Fruit fly (Drosophila melanogaster) whole organism, embryonic: Measurements from ENCODE around the gene Ptp69D.

Source experiments
- Adf1 ChIP-seq: fragments of 200-800 bp; sonication (Bioruptor generic); IDR thresholded peaks from 2 replicates; pipeline ENCODE4 v1.3.6; 2022; ENCODE audit warnings: missing biosample characterization, missing genetic modification characterization
- Aef1 ChIP-seq: fragments of 200-800 bp; sonication (Bioruptor generic); IDR thresholded peaks from 3 replicates; pipeline ENCODE4 v1.3.6; 2022; ENCODE audit warnings: missing biosample characterization, missing genetic modification characterization
- Atf3 ChIP-seq: fragments of 200-800 bp; sonication (Bioruptor generic); optimal IDR thresholded peaks from 3 replicates; lab custom pipeline; 2016; ENCODE audit warnings: missing biosample characterization, missing genetic modification characterization
- CG10274 ChIP-seq: fragments of 200-800 bp; sonication (Bioruptor generic); optimal IDR thresholded peaks from 3 replicates; lab custom pipeline; 2017; ENCODE audit warnings: missing biosample characterization, mild to moderate bottlenecking, missing genetic modification characterization
- CG10979 ChIP-seq: fragments of 200-800 bp; sonication (Bioruptor generic); optimal IDR thresholded peaks from 2 replicates; lab custom pipeline; 2018; ENCODE audit warnings: missing biosample characterization, mild to moderate bottlenecking, missing genetic modification characterization, moderate library complexity
- CG12104 ChIP-seq: fragments of 200-800 bp; sonication (Bioruptor generic); optimal IDR thresholded peaks from 3 replicates; lab custom pipeline; 2016; ENCODE audit warnings: missing biosample characterization, missing genetic modification characterization
- CG12299 ChIP-seq: fragments of 200-800 bp; sonication (Bioruptor generic); optimal IDR thresholded peaks from 2 replicates; lab custom pipeline; 2018; ENCODE audit warnings: missing biosample characterization, mild to moderate bottlenecking, missing genetic modification characterization
- CG15601 ChIP-seq: fragments of 200-800 bp; sonication (Bioruptor generic); optimal IDR thresholded peaks from 3 replicates; lab custom pipeline; 2019; ENCODE audit warnings: missing biosample characterization, mild to moderate bottlenecking, missing genetic modification characterization, moderate library complexity
- CG16813 ChIP-seq: fragments of 200-800 bp; sonication (Bioruptor generic); IDR thresholded peaks from 3 replicates; pipeline ENCODE4 v1.3.6; 2022; ENCODE audit warnings: missing biosample characterization, missing genetic modification characterization; ENCODE audit not compliant: partially characterized antibody
- CG17829 ChIP-seq: fragments of 200-800 bp; optimal IDR thresholded peaks from 2 replicates; lab custom pipeline; 2019; ENCODE audit warnings: missing biosample characterization, mild to moderate bottlenecking, missing genetic modification characterization, moderate library complexity
- CG1832 ChIP-seq: fragments of 200-800 bp; sonication (Bioruptor generic); optimal IDR thresholded peaks from 2 replicates; lab custom pipeline; 2017; ENCODE audit warnings: missing biosample characterization, mild to moderate bottlenecking, missing genetic modification characterization, inconsistent platforms
- CG30431 ChIP-seq: fragments of 200-800 bp; sonication (Bioruptor generic); optimal IDR thresholded peaks from 2 replicates; lab custom pipeline; 2017; ENCODE audit warnings: missing biosample characterization, missing genetic modification characterization
- CG31365 ChIP-seq: fragments of 200-800 bp; sonication (Bioruptor generic); optimal IDR thresholded peaks from 2 replicates; lab custom pipeline; 2018; ENCODE audit warnings: missing biosample characterization, mild to moderate bottlenecking, missing genetic modification characterization
- CG31388 ChIP-seq: fragments of 200-800 bp; sonication (Bioruptor generic); optimal IDR thresholded peaks from 2 replicates; lab custom pipeline; 2016; ENCODE audit warnings: missing biosample characterization, missing genetic modification characterization
- CG3163 ChIP-seq: fragments of 200-800 bp; sonication (Bioruptor generic); optimal IDR thresholded peaks from 3 replicates; lab custom pipeline; 2016; ENCODE audit warnings: missing biosample characterization, missing genetic modification characterization
- CG3407 ChIP-seq: fragments of 200-800 bp; sonication (Bioruptor generic); optimal IDR thresholded peaks from 2 replicates; lab custom pipeline; 2018; ENCODE audit warnings: missing biosample characterization, mild to moderate bottlenecking, missing genetic modification characterization
- CG4282 ChIP-seq: fragments of 200-800 bp; sonication (Bioruptor generic); optimal IDR thresholded peaks from 2 replicates; lab custom pipeline; 2016; ENCODE audit warnings: missing biosample characterization, missing genetic modification characterization
- CG8089 ChIP-seq: fragments of 200-800 bp; sonication (Bioruptor generic); optimal IDR thresholded peaks from 3 replicates; lab custom pipeline; 2016; ENCODE audit warnings: missing biosample characterization, missing genetic modification characterization
- CG8944 ChIP-seq: fragments of 200-800 bp; sonication (Bioruptor generic); optimal IDR thresholded peaks from 3 replicates; lab custom pipeline; 2016; ENCODE audit warnings: missing biosample characterization, missing genetic modification characterization
- CG9797 ChIP-seq: fragments of 200-800 bp; sonication (Bioruptor generic); optimal IDR thresholded peaks from 3 replicates; lab custom pipeline; 2018; ENCODE audit warnings: missing biosample characterization, mild to moderate bottlenecking, missing genetic modification characterization
- CG9817 ChIP-seq: fragments of 200-800 bp; sonication (Bioruptor generic); optimal IDR thresholded peaks from 2 replicates; lab custom pipeline; 2018; ENCODE audit warnings: missing biosample characterization, mild to moderate bottlenecking, missing genetic modification characterization, moderate library complexity
- CHES-1-like ChIP-seq: fragments of 200-800 bp; sonication (Bioruptor generic); optimal IDR thresholded peaks from 2 replicates; lab custom pipeline; 2016; ENCODE audit warnings: missing biosample characterization, missing genetic modification characterization
- Fer3 ChIP-seq: fragments of 200-800 bp; sonication (Bioruptor generic); optimal IDR thresholded peaks from 2 replicates; lab custom pipeline; 2018; ENCODE audit warnings: missing biosample characterization, mild to moderate bottlenecking, missing genetic modification characterization, moderate library complexity
- Gsc ChIP-seq: fragments of 200-800 bp; sonication (Bioruptor generic); IDR thresholded peaks from 2 replicates; pipeline ENCODE4 v1.3.6; 2022; ENCODE audit warnings: missing biosample characterization, missing genetic modification characterization
- H15 ChIP-seq: fragments of 200-800 bp; sonication (Bioruptor generic); IDR thresholded peaks from 3 replicates; pipeline ENCODE4 v1.3.6; 2022; ENCODE audit warnings: missing biosample characterization, missing genetic modification characterization
- HLH4C ChIP-seq: fragments of 200-800 bp; sonication (Bioruptor generic); IDR thresholded peaks from 3 replicates; pipeline ENCODE4 v1.3.6; 2022; ENCODE audit warnings: missing biosample characterization, missing genetic modification characterization; ENCODE audit not compliant: partially characterized antibody
- Mes4 ChIP-seq: fragments of 200-800 bp; sonication (Bioruptor generic); optimal IDR thresholded peaks from 2 replicates; lab custom pipeline; 2016; ENCODE audit warnings: missing biosample characterization, missing genetic modification characterization
- Myb ChIP-seq: fragments of 200-800 bp; sonication (Bioruptor generic); optimal IDR thresholded peaks from 2 replicates; lab custom pipeline; 2016; ENCODE audit warnings: missing biosample characterization, missing genetic modification characterization
- NC2β ChIP-seq: fragments of 200-800 bp; sonication (Bioruptor generic); optimal IDR thresholded peaks from 2 replicates; lab custom pipeline; 2016; ENCODE audit warnings: missing biosample characterization, missing genetic modification characterization
- NK7.1 ChIP-seq: fragments of 200-800 bp; sonication (Bioruptor generic); optimal IDR thresholded peaks from 3 replicates; lab custom pipeline; 2016; ENCODE audit warnings: missing biosample characterization, missing genetic modification characterization
- YL-1 ChIP-seq: fragments of 200-800 bp; sonication (Bioruptor generic); optimal IDR thresholded peaks from 3 replicates; lab custom pipeline; 2017; ENCODE audit warnings: missing biosample characterization, mild to moderate bottlenecking, missing genetic modification characterization
- ab ChIP-seq: fragments of 200-800 bp; sonication (Bioruptor generic); optimal IDR thresholded peaks from 2 replicates; lab custom pipeline; 2016; ENCODE audit warnings: missing biosample characterization, missing genetic modification characterization
- bigmax ChIP-seq: fragments of 200-800 bp; sonication (Bioruptor generic); optimal IDR thresholded peaks from 2 replicates; lab custom pipeline; 2018; ENCODE audit warnings: missing biosample characterization, mild to moderate bottlenecking, missing genetic modification characterization
- cad ChIP-seq: fragments of >200 bp; optimal IDR thresholded peaks from 2 replicates; lab custom pipeline; 2017; ENCODE audit warnings: missing biosample characterization, missing genetic modification characterization
- cas ChIP-seq: fragments of 200-800 bp; sonication (Bioruptor generic); IDR thresholded peaks from 2 replicates; pipeline ENCODE4 v1.3.6; 2022; ENCODE audit warnings: missing biosample characterization, missing genetic modification characterization
- cg ChIP-seq: fragments of 200-800 bp; sonication (Bioruptor generic); optimal IDR thresholded peaks from 3 replicates; lab custom pipeline; 2019; ENCODE audit warnings: missing biosample characterization, mild to moderate bottlenecking, missing genetic modification characterization, moderate library complexity
- corto ChIP-seq: fragments of 200-800 bp; sonication (Bioruptor generic); optimal IDR thresholded peaks from 2 replicates; lab custom pipeline; 2016; ENCODE audit warnings: missing biosample characterization, mild to moderate bottlenecking, missing genetic modification characterization, moderate library complexity
- da ChIP-seq: fragments of 200-800 bp; sonication (Bioruptor generic); optimal IDR thresholded peaks from 2 replicates; lab custom pipeline; 2016; ENCODE audit warnings: missing biosample characterization, missing genetic modification characterization
- dmrt99B ChIP-seq: fragments of 200-800 bp; sonication (Bioruptor generic); optimal IDR thresholded peaks from 2 replicates; lab custom pipeline; 2018; ENCODE audit warnings: missing biosample characterization, mild to moderate bottlenecking, missing genetic modification characterization, moderate library complexity
- ems ChIP-seq: fragments of 200-800 bp; sonication (Bioruptor generic); optimal IDR thresholded peaks from 3 replicates; lab custom pipeline; 2016; ENCODE audit warnings: missing biosample characterization, missing genetic modification characterization
- grau ChIP-seq: fragments of 200-800 bp; optimal IDR thresholded peaks from 3 replicates; lab custom pipeline; 2019; ENCODE audit warnings: missing biosample characterization, mild to moderate bottlenecking, missing genetic modification characterization, moderate library complexity
- her ChIP-seq: fragments of 200-800 bp; sonication (Bioruptor generic); optimal IDR thresholded peaks from 2 replicates; lab custom pipeline; 2016; ENCODE audit warnings: missing biosample characterization, missing genetic modification characterization
- lola ChIP-seq, 3 experiments: fragments of >200 bp in 2 of 3; fragments of 200-800 bp in 1 of 3; sonication (Bioruptor generic) in 1 of 3; optimal IDR thresholded peaks; 2 replicates each; lab custom pipeline; 2017 to 2019; ENCODE audit warnings: missing biosample characterization in 3 of 3, missing genetic modification characterization in 3 of 3, mild to moderate bottlenecking in 1 of 3, moderate library complexity in 1 of 3
- pita ChIP-seq: fragments of 200-800 bp; sonication (Bioruptor generic); optimal IDR thresholded peaks from 2 replicates; lab custom pipeline; 2017; ENCODE audit warnings: missing biosample characterization, mild to moderate bottlenecking, missing genetic modification characterization
- pnt ChIP-seq: fragments of 200-800 bp; sonication (Bioruptor generic); optimal IDR thresholded peaks from 3 replicates; lab custom pipeline; 2016; ENCODE audit warnings: missing biosample characterization, missing genetic modification characterization
- scrt ChIP-seq: fragments of 200-800 bp; sonication (Bioruptor generic); optimal IDR thresholded peaks from 2 replicates; lab custom pipeline; 2018; ENCODE audit warnings: missing biosample characterization, mild to moderate bottlenecking, missing genetic modification characterization, moderate library complexity
- sd ChIP-seq: fragments of 200-800 bp; sonication (Bioruptor generic); optimal IDR thresholded peaks from 3 replicates; lab custom pipeline; 2018; ENCODE audit warnings: missing biosample characterization, mild to moderate bottlenecking, missing genetic modification characterization, moderate library complexity
- sens ChIP-seq: fragments of 200-800 bp; sonication (Bioruptor generic); peaks from one replicate; lab custom pipeline; 2016; ENCODE audit warnings: missing biosample characterization, missing genetic modification characterization
- seq ChIP-seq: fragments of 200-800 bp; sonication (Bioruptor generic); IDR thresholded peaks from 2 replicates; pipeline ENCODE4 v1.3.6; 2022; ENCODE audit warnings: missing biosample characterization, missing genetic modification characterization
- sim ChIP-seq: fragments of 200-800 bp; sonication (Bioruptor generic); IDR thresholded peaks from 2 replicates; pipeline ENCODE4 v1.3.6; 2022; ENCODE audit warnings: missing biosample characterization, missing genetic modification characterization
- tio ChIP-seq: fragments of 200-800 bp; sonication (Bioruptor generic); optimal IDR thresholded peaks from 2 replicates; lab custom pipeline; 2017; ENCODE audit warnings: missing biosample characterization, missing genetic modification characterization, inconsistent platforms
- unc-4 ChIP-seq: fragments of 200-800 bp; sonication (Bioruptor generic); IDR thresholded peaks from 2 replicates; pipeline ENCODE4 v1.3.6; 2022; ENCODE audit warnings: missing biosample characterization, missing genetic modification characterization; ENCODE audit not compliant: partially characterized antibody

Ptp69D gene

DNA sequence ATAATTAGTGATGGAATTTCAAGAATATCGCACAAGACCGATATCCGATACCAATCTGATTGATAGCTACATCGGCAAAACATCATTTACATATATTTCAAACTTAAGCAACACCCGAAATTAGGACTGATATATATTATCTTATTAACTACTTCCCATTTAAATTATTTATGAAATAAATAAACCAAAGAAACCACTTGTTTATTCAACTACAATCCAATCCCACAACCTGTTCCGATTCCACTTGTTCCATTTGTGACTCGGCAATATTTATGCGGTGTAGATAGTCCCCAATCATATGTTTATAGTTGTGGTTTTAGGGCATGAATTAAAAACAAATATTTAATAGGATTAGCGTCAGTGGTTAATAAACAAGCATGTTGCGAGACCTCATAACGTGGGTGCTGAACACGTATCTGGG, 20.0 kb downstream of the Ptp69D start, which contains the start of the genes CG10973 and Vps13D (continued):
- peak; percentile 27 for TF ChIP-seq CG12104 (GFP tag; lab: Kevin White, UChicago)
- TF ChIP-seq unc-4 (GFP tag; lab: Robert Waterston, UW), result peak; percentile 92
- no peak for TF ChIP-seq CG31388
- peak; percentile 18 for TF ChIP-seq NC2β (GFP tag; lab: Kevin White, UChicago)
- peak; percentile 14 for TF ChIP-seq CG9797 (GFP tag; lab: Kevin White, UChicago)
- no peak for TF ChIP-seq H15 (GFP tag; lab: Robert Waterston, UW)
- TF ChIP-seq CG12299, result peak; percentile 73
- no peak for TF ChIP-seq CG8089
- TF ChIP-seq CG15601 (tag; lab: Kevin White, UChicago), result no peak
- no peak for TF ChIP-seq CG10274
- no peak for TF ChIP-seq CG3163 (GFP tag; lab: Kevin White, UChicago)
- no peak for TF ChIP-seq ems (GFP tag; lab: Kevin White, UChicago)
- peak; percentile 16 for TF ChIP-seq NK7.1 (GFP tag; lab: Kevin White, UChicago)
- peak; percentile 64 for TF ChIP-seq CG3407 (GFP tag; lab: Kevin White, UChicago)
- TF ChIP-seq da (GFP tag; lab: Kevin White, UChicago), result no peak
- no peak for TF ChIP-seq Aef1 (GFP tag; lab: Robert Waterston, UW)
- peak; percentile 62 for TF ChIP-seq CG31365 (tag; lab: Kevin White, UChicago)
- peak; percentile 16 for TF ChIP-seq Myb (GFP tag; lab: Kevin White, UChicago)
- peak; percentile 91 for TF ChIP-seq YL-1 (GFP tag; lab: Kevin White, UChicago)
- TF ChIP-seq CHES-1-like (GFP tag; lab: Kevin White, UChicago), result peak; percentile 33
- peak; percentile 83 for TF ChIP-seq HLH4C
- TF ChIP-seq grau (tag; lab: Kevin White, UChicago), result no peak
- TF ChIP-seq Atf3 (GFP tag; lab: Kevin White, UChicago), result no peak
- no peak for TF ChIP-seq scrt (GFP tag; lab: Kevin White, UChicago)
- TF ChIP-seq Gsc (GFP tag; lab: Robert Waterston, UW), result no peak
- no peak for TF ChIP-seq CG30431 (GFP tag; lab: Kevin White, UChicago)
- TF ChIP-seq sens (GFP tag; lab: Kevin White, UChicago), result no peak
- TF ChIP-seq sd, result no peak
- no peak for TF ChIP-seq CG10979
- no peak for TF ChIP-seq cad (GFP tag; lab: Kevin White, UChicago)
- TF ChIP-seq dmrt99B (tag; lab: Kevin White, UChicago), result no peak
- no peak for TF ChIP-seq Fer3 (tag; lab: Kevin White, UChicago)
- TF ChIP-seq CG1832 (GFP tag; lab: Kevin White, UChicago), result no peak
- no peak for TF ChIP-seq tio (GFP tag; lab: Kevin White, UChicago)
- TF ChIP-seq CG9817, result no peak
- TF ChIP-seq sim (GFP tag; lab: Robert Waterston, UW), result no peak
- TF ChIP-seq CG4282 (GFP tag; lab: Kevin White, UChicago), result no peak
- no peak for TF ChIP-seq corto (GFP tag; lab: Kevin White, UChicago)
- TF ChIP-seq seq (GFP tag; lab: Robert Waterston, UW), result peak; percentile 67
- no peak for TF ChIP-seq her (GFP tag; lab: Kevin White, UChicago)
- TF ChIP-seq cas (GFP tag; lab: Robert Waterston, UW), result no peak
- TF ChIP-seq CG17829 (tag; lab: Kevin White, UChicago), result no peak
- no peak for TF ChIP-seq cg (GFP tag; lab: Kevin White, UChicago)
- TF ChIP-seq Adf1 (GFP tag; lab: Robert Waterston, UW), result no peak
- no peak for TF ChIP-seq Mes4
- no peak for TF ChIP-seq pnt (GFP tag; lab: Kevin White, UChicago)
- no peak for TF ChIP-seq ab
- no peak for TF ChIP-seq CG8944
- peak; percentile 86 for TF ChIP-seq CG16813
- TF ChIP-seq pita (GFP tag; lab: Kevin White, UChicago), result peak; percentile 59
- peak; percentile 64 for TF ChIP-seq bigmax (GFP tag; lab: Kevin White, UChicago)
- TF ChIP-seq lola (GFP tag; optimal IDR thresholded peaks at IDR 0.05; lab: Kevin White, UChicago), result no peak
